Worm (Caenorhabditis elegans) whole organism, L3 larva: ENCODE results near the gene W04E12.2.

Source experiments
- ceh-9 ChIP-seq: sonication (generic microtip); optimal IDR thresholded peaks from 2 replicates; lab custom pipeline; 2018; ENCODE audit warnings: missing biosample characterization, missing genetic modification characterization
- elt-2 ChIP-seq: sonication (generic microtip); optimal IDR thresholded peaks from 2 replicates; lab custom pipeline; 2016; ENCODE audit warnings: missing genetic modification reagents, mild to moderate bottlenecking, missing genetic modification characterization, missing compliant biosample characterization
- elt-3 ChIP-seq, 3 experiments: fragments of 150-350 bp in 1 of 3; sonication (generic microtip) in 2 of 3; optimal IDR thresholded peaks; 2 replicates in 2 of 3; 4 replicates in 1 of 3; lab custom pipeline; 2014 to 2017; ENCODE audit warnings: missing biosample characterization in 3 of 3, missing genetic modification characterization in 3 of 3
- fos-1 ChIP-seq: fragments of 150-350 bp; optimal IDR thresholded peaks from 2 replicates; lab custom pipeline; 2014; ENCODE audit warnings: missing biosample characterization, missing genetic modification characterization
- nhr-11 ChIP-seq: fragments of 150-350 bp; optimal IDR thresholded peaks from 2 replicates; lab custom pipeline; 2014; ENCODE audit warnings: missing biosample characterization, missing genetic modification characterization
- nhr-12 ChIP-seq: fragments of 150-350 bp; optimal IDR thresholded peaks from 2 replicates; lab custom pipeline; 2014; ENCODE audit warnings: missing biosample characterization, missing genetic modification characterization
- nhr-237 ChIP-seq: fragments of 150-350 bp; optimal IDR thresholded peaks from 2 replicates; lab custom pipeline; 2014; ENCODE audit warnings: missing biosample characterization, missing genetic modification characterization
- nhr-25 ChIP-seq: sonication (generic microtip); optimal IDR thresholded peaks from 2 replicates; lab custom pipeline; 2017; ENCODE audit warnings: missing biosample characterization, missing genetic modification characterization
- unc-39 ChIP-seq: sonication (generic microtip); optimal IDR thresholded peaks from 4 replicates; lab custom pipeline; 2017; ENCODE audit warnings: missing biosample characterization, missing genetic modification characterization
- ztf-11 ChIP-seq: fragments of 150-350 bp; optimal IDR thresholded peaks from 2 replicates; lab custom pipeline; 2014; ENCODE audit warnings: missing biosample characterization, missing genetic modification characterization

- no peak for TF ChIP-seq nhr-25
- TF ChIP-seq ztf-11 (tag; lab: Kevin White, UChicago) = no peak
- no peak for TF ChIP-seq unc-39 (tag; lab: Kevin White, UChicago)
- TF ChIP-seq elt-3 (tag; optimal IDR thresholded peaks at IDR 0.05; lab: Kevin White, UChicago) = no peak
- no peak for TF ChIP-seq fos-1
- TF ChIP-seq nhr-12 (tag; lab: Kevin White, UChicago) = no peak
- no peak for TF ChIP-seq nhr-11 (tag; lab: Kevin White, UChicago)
- TF ChIP-seq elt-2 (tag; lab: Kevin White, UChicago) = no peak
- no peak for TF ChIP-seq nhr-237 (tag; lab: Kevin White, UChicago)
- TF ChIP-seq ceh-9 = no peak
Observed at ce11 chrV:19728731-19729130, 12.2 kb downstream of the W04E12.2 start, which contains the start of gene Y116F11A.3.
